Worm (Caenorhabditis elegans): Measurements from ENCODE around the gene marc-5.

marc-5 gene

DNA sequence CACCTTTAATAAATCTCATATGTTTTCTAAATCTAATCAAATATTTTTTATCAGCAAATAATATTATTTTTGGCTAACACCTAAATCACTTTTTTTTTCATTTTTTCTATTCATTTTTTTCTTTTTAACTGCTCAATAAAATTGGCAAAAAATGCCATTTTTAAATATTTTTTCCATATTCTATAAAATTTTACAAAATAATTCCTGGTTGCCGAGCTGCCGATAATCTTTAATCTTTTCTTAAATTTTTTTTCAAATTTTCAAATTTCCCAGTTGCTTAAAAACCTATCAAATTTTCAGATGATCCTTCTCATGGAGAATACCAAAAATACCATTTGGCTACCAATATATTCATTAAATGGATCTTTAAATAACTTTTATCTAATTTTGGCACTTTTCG is 67.8 kb downstream of the marc-5 start, which contains the start of gene sre-51:
TSS of gene sre-51 (plus strand) at position 301 of the 400 bp plus-strand sequence.
- TF ChIP-seq pax-3 (tag; optimal IDR thresholded peaks at IDR 0.05) (no peak), efl-1 (optimal IDR thresholded peaks at IDR 0.05) (no peak), efl-1 (GFP tag; optimal IDR thresholded peaks at IDR 0.05 in 1 of 2) (no peak), ceh-63 (GFP tag; optimal IDR thresholded peaks at IDR 0.05) (no peak), nhr-84 (tag; optimal IDR thresholded peaks at IDR 0.05) (no peak)

- TF ChIP-seq hpl-2 (GFP tag; optimal IDR thresholded peaks at IDR 0.05) (no peak), ceh-82 (tag; optimal IDR thresholded peaks at IDR 0.05) (no peak), lin-13 (GFP tag; optimal IDR thresholded peaks at IDR 0.05) (no peak), hlh-4 (tag; optimal IDR thresholded peaks at IDR 0.05) (no peak), nhr-11 (tag; optimal IDR thresholded peaks at IDR 0.05) (no peak), efl-3 (GFP tag; optimal IDR thresholded peaks at IDR 0.05) (no peak), nhr-12 (tag; optimal IDR thresholded peaks at IDR 0.05) (no peak), lsy-2 (tag; optimal IDR thresholded peaks at IDR 0.05) (no peak)
Measured at ce11 chrII:12309614-12310013, 69.7 kb downstream of the marc-5 start, which contains the start of gene C50E10.2. C50E10.2 (minus strand) TSS chrII:12309714.

Data from whole organism, L1 larva.